Fruit fly (Drosophila melanogaster) whole organism, embryonic: ENCODE data around the gene CG11588.
A peak's percentile ranks its signal among the peaks of the same experiment; 100 is the strongest.

Experiments used
- Bdp1 ChIP-seq: fragments of 200-800 bp; sonication (Bioruptor generic); optimal IDR thresholded peaks from 3 replicates; lab custom pipeline; 2016; ENCODE audit warnings: missing biosample characterization, missing genetic modification characterization
- CG10654 ChIP-seq: fragments of 200-800 bp; sonication (Bioruptor generic); optimal IDR thresholded peaks from 2 replicates; lab custom pipeline; 2016; ENCODE audit warnings: missing biosample characterization, missing genetic modification characterization
- CG11560 ChIP-seq: fragments of 200-800 bp; sonication (Bioruptor generic); IDR thresholded peaks from 3 replicates; pipeline ENCODE4 v1.3.6; 2022; ENCODE audit warnings: missing biosample characterization, missing genetic modification characterization
- CG11723 ChIP-seq: fragments of 200-800 bp; sonication (Bioruptor generic); optimal IDR thresholded peaks from 2 replicates; lab custom pipeline; 2017; ENCODE audit warnings: missing biosample characterization, mild to moderate bottlenecking, missing genetic modification characterization
- CG12942 ChIP-seq: fragments of 200-800 bp; sonication (Bioruptor generic); optimal IDR thresholded peaks from 3 replicates; lab custom pipeline; 2016; ENCODE audit warnings: missing biosample characterization, missing genetic modification characterization
- CG15269 ChIP-seq: fragments of 200-800 bp; sonication (Bioruptor generic); optimal IDR thresholded peaks from 2 replicates; lab custom pipeline; 2018; ENCODE audit warnings: missing biosample characterization, mild to moderate bottlenecking, missing genetic modification characterization, moderate library complexity
- CG15514 ChIP-seq: fragments of 200-800 bp; sonication (Bioruptor generic); optimal IDR thresholded peaks from 3 replicates; lab custom pipeline; 2017; ENCODE audit warnings: missing biosample characterization, missing genetic modification characterization, mild to moderate bottlenecking, moderate library complexity, missing genetic modification reagents
- CG1603 ChIP-seq: fragments of 200-800 bp; sonication (Bioruptor generic); optimal IDR thresholded peaks from 2 replicates; lab custom pipeline; 2019; ENCODE audit warnings: missing biosample characterization, mild to moderate bottlenecking, missing genetic modification characterization, moderate library complexity
- CG16813 ChIP-seq: fragments of 200-800 bp; sonication (Bioruptor generic); IDR thresholded peaks from 3 replicates; pipeline ENCODE4 v1.3.6; 2022; ENCODE audit warnings: missing biosample characterization, missing genetic modification characterization; ENCODE audit not compliant: partially characterized antibody
- CG17612 ChIP-seq: fragments of 200-800 bp; sonication (Bioruptor generic); IDR thresholded peaks from 2 replicates; pipeline ENCODE4 v1.3.6; 2022; ENCODE audit warnings: missing biosample characterization, missing genetic modification characterization
- CG1832 ChIP-seq: fragments of 200-800 bp; sonication (Bioruptor generic); optimal IDR thresholded peaks from 2 replicates; lab custom pipeline; 2017; ENCODE audit warnings: missing biosample characterization, mild to moderate bottlenecking, missing genetic modification characterization, inconsistent platforms
- CG18599 ChIP-seq: fragments of 200-800 bp; sonication (Bioruptor generic); optimal IDR thresholded peaks from 3 replicates; lab custom pipeline; 2017; ENCODE audit warnings: missing biosample characterization, missing genetic modification characterization, mild to moderate bottlenecking, moderate library complexity, missing genetic modification reagents
- CG2712 ChIP-seq: fragments of 200-800 bp; optimal IDR thresholded peaks from 3 replicates; lab custom pipeline; 2019; ENCODE audit warnings: missing biosample characterization, mild to moderate bottlenecking, missing genetic modification characterization, moderate library complexity
- CG31365 ChIP-seq: fragments of 200-800 bp; sonication (Bioruptor generic); optimal IDR thresholded peaks from 2 replicates; lab custom pipeline; 2018; ENCODE audit warnings: missing biosample characterization, mild to moderate bottlenecking, missing genetic modification characterization
- CG6683 ChIP-seq: fragments of 200-800 bp; sonication (Bioruptor generic); optimal IDR thresholded peaks from 2 replicates; lab custom pipeline; 2017; ENCODE audit warnings: missing biosample characterization, mild to moderate bottlenecking, missing genetic modification characterization, missing genetic modification reagents
- CG7357 ChIP-seq: fragments of 200-800 bp; sonication (Bioruptor generic); IDR thresholded peaks from 3 replicates; pipeline ENCODE4 v1.3.6; 2022; ENCODE audit warnings: missing biosample characterization, missing genetic modification characterization
- CG8388 ChIP-seq: fragments of 200-800 bp; sonication (Bioruptor generic); optimal IDR thresholded peaks from 2 replicates; lab custom pipeline; 2019; ENCODE audit warnings: missing biosample characterization, mild to moderate bottlenecking, missing genetic modification characterization, moderate library complexity
- CG9215 ChIP-seq: fragments of 200-800 bp; sonication (Bioruptor generic); IDR thresholded peaks from 2 replicates; pipeline ENCODE4 v1.3.6; 2022; ENCODE audit warnings: missing biosample characterization, missing genetic modification characterization
- CTCF ChIP-seq: fragments of 200-800 bp; sonication (Bioruptor generic); optimal IDR thresholded peaks from 2 replicates; lab custom pipeline; 2017; ENCODE audit warnings: missing biosample characterization, mild to moderate bottlenecking, missing genetic modification characterization, moderate library complexity
- Chrac-16 ChIP-seq: fragments of 200-800 bp; sonication (Bioruptor generic); optimal IDR thresholded peaks from 3 replicates; lab custom pipeline; 2016; ENCODE audit warnings: missing biosample characterization, missing genetic modification characterization
- Deaf1 ChIP-seq: fragments of 200-800 bp; optimal IDR thresholded peaks from 3 replicates; lab custom pipeline; 2019; ENCODE audit warnings: missing biosample characterization, mild to moderate bottlenecking, missing genetic modification characterization, moderate library complexity
- E2f1 ChIP-seq: fragments of 200-800 bp; sonication (Bioruptor generic); IDR thresholded peaks from 2 replicates; pipeline ENCODE4 v1.3.6; 2022; ENCODE audit warnings: missing biosample characterization, missing genetic modification characterization
- GATAe ChIP-seq: fragments of 200-800 bp; sonication (Bioruptor generic); conservative IDR thresholded peaks from 2 replicates; pipeline ENCODE4 v1.3.6; 2022; ENCODE audit warnings: missing biosample characterization, missing genetic modification characterization
- Hey ChIP-seq: fragments of 200-800 bp; sonication (Bioruptor generic); optimal IDR thresholded peaks from 3 replicates; lab custom pipeline; 2018; ENCODE audit warnings: missing biosample characterization, mild to moderate bottlenecking, missing genetic modification characterization
- Hr3 ChIP-seq: fragments of 200-800 bp; sonication (Bioruptor generic); optimal IDR thresholded peaks from 3 replicates; lab custom pipeline; 2016; ENCODE audit warnings: missing biosample characterization, missing genetic modification characterization
- TFAM ChIP-seq: fragments of 200-800 bp; sonication (Bioruptor generic); optimal IDR thresholded peaks from 2 replicates; lab custom pipeline; 2017; ENCODE audit warnings: missing biosample characterization, missing genetic modification characterization, inconsistent platforms
- abd-A ChIP-seq: fragments of 200-800 bp; sonication (Bioruptor generic); optimal IDR thresholded peaks from 3 replicates; lab custom pipeline; 2019; ENCODE audit warnings: missing biosample characterization, mild to moderate bottlenecking, missing genetic modification characterization, moderate library complexity
- bab2 ChIP-seq: fragments of 200-800 bp; sonication (Bioruptor generic); optimal IDR thresholded peaks from 2 replicates; lab custom pipeline; 2016; ENCODE audit warnings: missing biosample characterization, missing genetic modification characterization
- bowl ChIP-seq: fragments of 200-800 bp; sonication (Bioruptor generic); IDR thresholded peaks from 2 replicates; pipeline ENCODE4 v1.3.6; 2022; ENCODE audit warnings: missing biosample characterization, missing genetic modification characterization
- br ChIP-seq: fragments of >200 bp; optimal IDR thresholded peaks from 2 replicates; lab custom pipeline; 2017
- danr ChIP-seq: fragments of 200-800 bp; sonication (Bioruptor generic); IDR thresholded peaks from 2 replicates; pipeline ENCODE4 v1.3.6; 2022; ENCODE audit warnings: missing biosample characterization, missing genetic modification characterization
- eve ChIP-seq, 2 experiments: fragments of >200 bp; optimal IDR thresholded peaks; 2 replicates each; lab custom pipeline; 2017; ENCODE audit warnings: missing biosample characterization in 2 of 2, missing genetic modification characterization in 2 of 2
- exex ChIP-seq: fragments of 200-800 bp; sonication (Bioruptor generic); optimal IDR thresholded peaks from 4 replicates; lab custom pipeline; 2018; ENCODE audit warnings: missing biosample characterization, mild to moderate bottlenecking, missing genetic modification characterization, moderate library complexity
- fd64A ChIP-seq: fragments of 200-800 bp; sonication (Bioruptor generic); optimal IDR thresholded peaks from 3 replicates; lab custom pipeline; 2018; ENCODE audit warnings: missing biosample characterization, mild to moderate bottlenecking, missing genetic modification characterization
- gcm2 ChIP-seq: fragments of 200-800 bp; sonication (Bioruptor generic); optimal IDR thresholded peaks from 2 replicates; lab custom pipeline; 2016; ENCODE audit warnings: missing biosample characterization, missing genetic modification characterization
- gem ChIP-seq: fragments of 200-800 bp; sonication (Bioruptor generic); optimal IDR thresholded peaks from 2 replicates; lab custom pipeline; 2019; ENCODE audit warnings: missing biosample characterization, mild to moderate bottlenecking, missing genetic modification characterization, moderate library complexity
- grn ChIP-seq: fragments of 200-800 bp; sonication (Bioruptor generic); optimal IDR thresholded peaks from 3 replicates; lab custom pipeline; 2017; ENCODE audit warnings: missing biosample characterization, missing genetic modification characterization
- mirr ChIP-seq: fragments of 200-800 bp; sonication (Bioruptor generic); optimal IDR thresholded peaks from 3 replicates; lab custom pipeline; 2018; ENCODE audit warnings: missing biosample characterization, mild to moderate bottlenecking, missing genetic modification characterization
- org-1 ChIP-seq: fragments of 200-800 bp; sonication (Bioruptor generic); optimal IDR thresholded peaks from 2 replicates; lab custom pipeline; 2017; ENCODE audit warnings: missing biosample characterization, missing genetic modification characterization
- pan ChIP-seq, 4 experiments: fragments of >200 bp in 3 of 4; fragments of 200-800 bp in 1 of 4; sonication (Bioruptor generic) in 1 of 4; optimal IDR thresholded peaks in 3 of 4; IDR thresholded peaks in 1 of 4; 2 replicates each; pipeline versions ENCODE4 v1.3.6 to Lab custom; 2017 to 2022; ENCODE audit warnings: missing biosample characterization in 2 of 4, missing genetic modification characterization in 2 of 4, mixed read lengths in 1 of 4
- pho ChIP-seq: fragments of 200-800 bp; sonication (Bioruptor generic); optimal IDR thresholded peaks from 2 replicates; lab custom pipeline; 2016; ENCODE audit warnings: missing biosample characterization, missing genetic modification characterization
- pros ChIP-seq: fragments of 200-800 bp; sonication (Bioruptor generic); optimal IDR thresholded peaks from 3 replicates; lab custom pipeline; 2019; ENCODE audit warnings: missing biosample characterization, mild to moderate bottlenecking, missing genetic modification characterization, moderate library complexity
- z ChIP-seq: fragments of 200-800 bp; sonication (Bioruptor generic); IDR thresholded peaks from 3 replicates; pipeline ENCODE4 v1.3.6; 2022; ENCODE audit warnings: missing biosample characterization, missing genetic modification characterization

Gene CG11588

DNA sequence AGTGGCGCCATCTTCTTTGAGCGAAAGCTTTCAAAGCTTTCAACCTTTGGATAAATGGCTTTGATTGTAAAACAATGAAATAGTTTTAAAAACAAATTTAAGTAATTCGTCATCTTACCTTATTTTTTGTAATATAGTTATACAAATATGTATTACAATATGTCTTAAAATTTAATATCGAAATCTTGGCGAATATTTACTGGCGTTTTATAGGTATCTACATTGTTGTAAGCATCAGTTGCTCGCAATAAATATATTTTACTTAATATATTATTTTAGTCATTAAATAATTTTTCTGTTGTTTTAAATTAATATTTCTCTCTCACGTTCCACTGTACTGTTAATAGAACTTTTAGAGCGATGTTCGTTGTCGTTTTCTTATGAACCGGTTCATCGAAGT is 20.3 kb downstream of the CG11588 start, which contains the start of gene Rpt4R:
Rpt4R (plus strand) TSS at position 301 of the 400 bp plus-strand sequence.
- peak; percentile 17 for TF ChIP-seq CG15514
- TF ChIP-seq CG10654 (GFP tag; lab: Kevin White, UChicago) = no peak
- TF ChIP-seq CTCF (GFP tag; lab: Kevin White, UChicago) = peak; percentile 75
- TF ChIP-seq, all 482 proteins: peak for 2

DNA sequence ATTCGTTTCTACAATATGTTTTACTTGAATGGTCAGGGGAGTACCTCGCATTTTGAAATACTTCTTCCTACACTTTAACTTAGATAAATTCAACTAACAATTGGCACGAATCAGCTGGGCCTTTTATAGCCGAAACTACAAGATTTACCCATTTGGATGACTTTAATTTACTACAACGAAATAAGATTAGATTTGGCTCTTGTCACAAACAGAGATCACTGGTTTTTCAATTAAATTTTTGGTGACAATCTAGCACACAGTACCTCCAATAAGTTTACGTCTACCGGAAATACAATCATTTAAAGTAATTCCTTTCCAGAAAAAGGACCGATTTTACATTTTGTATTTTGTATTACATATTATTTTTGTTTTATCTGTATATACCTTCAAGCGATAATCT is 23.4 kb downstream of the CG11588 start, which contains the start of gene CG5883:
CG5883 (minus strand) TSS at position 101 of the 400 bp plus-strand sequence.
- TF ChIP-seq org-1 = no peak
- TF ChIP-seq CG8388 (GFP tag; lab: Kevin White, UChicago) = peak; percentile 6

DNA sequence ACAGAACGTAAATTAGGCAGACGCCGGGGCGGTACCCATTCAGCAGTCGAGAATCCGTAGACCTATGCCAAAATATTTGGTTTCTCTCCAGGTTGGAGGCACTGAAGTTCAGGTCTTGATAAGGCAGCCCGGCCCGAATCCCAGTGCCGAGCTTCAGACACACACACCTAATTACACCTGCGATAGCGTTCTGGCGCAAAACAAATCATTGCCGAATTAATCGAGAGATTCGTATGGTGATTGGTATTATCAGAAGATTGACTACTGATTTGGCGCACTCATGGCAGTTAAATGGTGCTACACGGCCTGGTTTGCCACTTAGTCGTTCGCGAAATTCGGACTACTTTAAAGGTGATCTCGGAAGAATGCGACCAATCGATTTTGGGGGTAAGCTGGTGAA is 26.0 kb downstream of the CG11588 start, which contains the start of gene CG7252:
CG7252 (plus strand) TSS at position 319 of the 400 bp plus-strand sequence.
- peak; percentile 19 for TF ChIP-seq CG18599
- no peak for TF ChIP-seq CG1603 (tag; lab: Kevin White, UChicago)
- TF ChIP-seq gcm2 = no peak
- no peak for TF ChIP-seq pho (GFP tag; lab: Kevin White, UChicago)
- peak; percentile 54 for TF ChIP-seq mirr (GFP tag; lab: Kevin White, UChicago)
- peak; percentile 87 for TF ChIP-seq Hey (tag; lab: Kevin White, UChicago)
- TF ChIP-seq exex (tag; lab: Kevin White, UChicago) = peak; percentile 96
- TF ChIP-seq grn = peak; percentile 82
- peak; percentile 46; the same call in 1 of the 2 replicates for TF ChIP-seq GATAe (GFP tag; lab: Robert Waterston, UW)
- TF ChIP-seq TFAM (GFP tag; lab: Kevin White, UChicago) = no peak
- TF ChIP-seq danr = no peak

DNA sequence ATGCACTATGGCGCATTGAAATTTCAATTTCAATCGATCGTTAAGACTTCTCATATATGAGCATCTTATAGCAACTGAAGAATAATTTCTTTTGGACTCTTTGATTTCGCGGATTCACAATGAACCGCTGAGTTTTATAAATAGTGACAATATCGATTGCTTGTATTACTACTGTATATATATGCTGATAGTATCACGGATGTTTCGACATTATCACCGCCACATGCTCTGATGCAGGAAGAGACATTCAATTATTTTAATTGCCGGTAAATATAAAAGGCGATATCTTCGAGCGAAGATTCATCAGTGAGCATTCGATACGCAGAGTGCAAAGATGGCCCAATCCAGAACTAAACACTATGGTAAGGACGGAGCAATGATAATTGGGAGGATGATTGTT is 28.2 kb downstream of the CG11588 start, which contains the start of gene CG17826:
CG17826 (plus strand) TSS at position 301 of the 400 bp plus-strand sequence.
- TF ChIP-seq abd-A (no peak), Deaf1 (tag; lab: Kevin White, UChicago) (no peak), CG31365 (no peak), CG16813 (GFP tag; lab: Robert Waterston, UW) (no peak), CG11723 (GFP tag; lab: Kevin White, UChicago) (no peak), CG11560 (tag; lab: Robert Waterston, UW) (no peak), CG9215 (no peak), pros (no peak)

DNA sequence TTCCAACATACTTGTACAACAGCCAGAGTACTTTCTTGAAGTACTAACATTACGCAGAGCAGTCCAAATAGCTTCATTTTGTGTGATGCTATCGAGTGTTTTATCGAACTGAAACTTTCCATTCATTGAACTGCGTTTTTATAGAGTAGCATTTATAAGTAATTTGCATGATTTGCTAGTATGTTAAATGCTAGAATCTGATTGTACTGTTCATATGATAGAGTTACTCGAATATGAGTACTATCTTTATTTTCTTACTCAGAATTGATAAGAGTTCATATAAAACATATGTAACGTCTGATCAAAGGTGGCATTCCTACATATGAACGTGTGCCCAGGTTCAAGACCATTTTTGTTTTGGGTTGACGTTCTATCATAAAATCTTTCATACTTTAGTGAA is 31.9 kb downstream of the CG11588 start, which contains the start of gene obst-G:
obst-G (minus strand) TSS at position 101 of the 400 bp plus-strand sequence.
- TF ChIP-seq gem = no peak
- TF ChIP-seq br (lab: Kevin White, UChicago) = no peak
- TF ChIP-seq Chrac-16 = no peak
- TF ChIP-seq bowl (GFP tag; lab: Robert Waterston, UW) = no peak
- TF ChIP-seq CG1832 (GFP tag; lab: Kevin White, UChicago) = no peak
- no peak for TF ChIP-seq Hr3 (GFP tag; lab: Kevin White, UChicago)
- no peak for TF ChIP-seq CG6683
- no peak for TF ChIP-seq pan (optimal IDR thresholded peaks at IDR 0.05; lab: Kevin White, UChicago)
- no peak for TF ChIP-seq pan (GFP tag; optimal IDR thresholded peaks at IDR 0.05 in 1 of 2, IDR thresholded peaks at IDR 0.05 in 1 of 2)
- no peak for TF ChIP-seq fd64A
- no peak for TF ChIP-seq CG17612 (GFP tag; lab: Robert Waterston, UW)
- no peak for TF ChIP-seq CG12942 (GFP tag; lab: Kevin White, UChicago)
- TF ChIP-seq CG2712 (tag; lab: Kevin White, UChicago) = no peak
- TF ChIP-seq E2f1 (GFP tag; lab: Robert Waterston, UW) = no peak
- TF ChIP-seq CG7357 (GFP tag; lab: Robert Waterston, UW) = no peak
- no peak for TF ChIP-seq z (GFP tag; lab: Robert Waterston, UW)
- TF ChIP-seq eve (GFP tag; optimal IDR thresholded peaks at IDR 0.05; lab: Kevin White, UChicago) = no peak
- TF ChIP-seq CG15269 = no peak
- TF ChIP-seq bab2 = no peak
- no peak for TF ChIP-seq Bdp1 (GFP tag; lab: Kevin White, UChicago)
